Worm (Caenorhabditis elegans): ENCODE measurements around the gene fbxa-158.

The fbxa-158 gene

DNA sequence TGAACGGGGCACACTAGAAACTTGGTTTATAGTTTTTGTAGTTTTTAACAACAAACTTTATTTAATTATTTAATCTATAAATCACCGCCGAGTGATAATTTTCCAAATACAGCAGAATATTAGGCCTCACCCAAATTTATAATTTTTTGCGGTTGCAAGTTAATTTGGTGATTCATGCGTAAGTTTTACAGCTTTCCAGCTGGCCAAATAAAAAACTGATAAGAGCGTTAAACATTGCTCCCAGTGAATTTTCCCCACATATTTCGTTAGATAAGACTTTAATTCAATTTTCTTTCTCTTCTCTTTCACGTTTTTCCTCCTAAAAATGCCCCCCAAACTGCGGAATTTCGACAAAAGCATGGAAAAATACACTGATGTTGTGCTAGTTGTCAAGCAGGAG lies 19.6 kb downstream of the fbxa-158 start, which contains the start of gene bath-47:
Gene bath-47, plus strand, starts transcription at position 305 of the 400 bp plus-strand sequence.
- TF ChIP-seq hlh-1 (tag; optimal IDR thresholded peaks at IDR 0.05) (no peak), M03D4.4 (tag; optimal IDR thresholded peaks at IDR 0.05) (no peak), ztf-11 (tag; optimal IDR thresholded peaks at IDR 0.05) (no peak), nhr-2 (tag; optimal IDR thresholded peaks at IDR 0.05) (no peak), bed-3 (GFP tag; optimal IDR thresholded peaks at IDR 0.05) (no peak), sem-2 (GFP tag; optimal IDR thresholded peaks at IDR 0.05) (no peak), tbx-8 (GFP tag; optimal IDR thresholded peaks at IDR 0.05) (no peak), unc-120 (tag; optimal IDR thresholded peaks at IDR 0.05; ENCODE audit: poor library complexity, severe bottlenecking) (no peak)

- TF ChIP-seq tbx-8 (GFP tag; optimal IDR thresholded peaks at IDR 0.05) = no peak
- TF ChIP-seq M03D4.4 (tag; optimal IDR thresholded peaks at IDR 0.05) = no peak
- TF ChIP-seq lin-32 (GFP tag; optimal IDR thresholded peaks at IDR 0.05) = no peak
- no peak for TF ChIP-seq drap-1 (GFP tag; optimal IDR thresholded peaks at IDR 0.05)
- TF ChIP-seq mab-5 (tag; optimal IDR thresholded peaks at IDR 0.05) = no peak
- TF ChIP-seq sem-2 (GFP tag; optimal IDR thresholded peaks at IDR 0.05) = no peak
- no peak for TF ChIP-seq ceh-83 (GFP tag; optimal IDR thresholded peaks at IDR 0.05)
- TF ChIP-seq ceh-39 (tag; optimal IDR thresholded peaks at IDR 0.05) = no peak
- no peak for TF ChIP-seq mep-1 (tag; optimal IDR thresholded peaks at IDR 0.05)
- no peak for TF ChIP-seq ceh-43 (GFP tag; optimal IDR thresholded peaks at IDR 0.05)
- TF ChIP-seq nhr-237 (tag; optimal IDR thresholded peaks at IDR 0.05) = no peak
- no peak for TF ChIP-seq unc-39 (tag; optimal IDR thresholded peaks at IDR 0.05)
Measured at ce11 chrII:1600661-1601060, 20.4 kb downstream of the fbxa-158 start, which contains the start of gene bath-26. Gene bath-26 (minus strand): TSS chrII:1600761.

DNA sequence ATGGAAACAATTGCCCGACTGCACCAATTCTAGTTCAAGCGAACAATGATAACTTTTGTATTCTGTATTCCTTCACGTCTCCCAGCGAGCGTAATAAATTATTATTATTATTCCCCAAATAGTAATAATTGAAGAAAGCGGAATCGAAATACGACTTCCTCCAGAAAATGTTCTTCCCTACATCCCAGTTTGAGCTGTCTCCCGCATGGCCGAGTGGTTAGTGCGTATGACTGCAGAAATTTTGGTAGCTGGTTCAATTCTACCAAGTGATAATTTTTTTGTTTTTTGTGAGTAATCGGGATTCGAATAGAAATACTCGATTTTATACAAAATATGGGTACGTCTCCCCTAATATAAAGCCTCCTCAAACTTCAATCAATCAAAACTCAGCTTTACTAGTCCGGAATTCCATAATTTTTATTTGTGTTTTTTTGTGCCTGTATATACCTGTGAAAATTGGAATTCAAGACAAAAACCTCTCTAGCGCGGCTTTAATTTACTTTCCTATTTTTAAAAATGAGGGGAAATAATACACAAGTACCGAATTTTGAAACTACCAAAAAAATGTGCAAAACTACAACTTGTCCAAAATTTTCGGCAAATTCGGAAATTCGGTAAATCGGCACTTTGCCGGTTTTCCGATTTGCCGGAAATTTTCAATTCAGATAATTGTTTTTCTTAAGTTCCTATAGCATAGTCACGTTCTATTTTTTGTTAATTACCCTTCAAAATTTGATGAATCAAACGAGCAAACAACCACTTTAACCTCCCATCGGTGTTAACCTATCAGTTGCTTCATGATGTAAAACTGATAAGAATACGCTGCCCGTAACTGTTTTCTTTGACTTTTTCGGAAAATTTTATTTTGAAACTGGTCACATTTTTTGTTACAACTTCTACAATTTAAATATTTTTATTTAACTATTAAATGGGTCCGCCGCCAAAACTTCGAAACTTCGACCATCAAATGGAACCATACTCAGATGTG lies 23.7 kb downstream of the fbxa-158 start, which contains the start of gene bath-46:
Gene bath-46, plus strand, starts transcription at position 806 of the 988 bp plus-strand sequence.
- TF ChIP-seq unc-120 (tag; optimal IDR thresholded peaks at IDR 0.05; ENCODE audit: poor library complexity, severe bottlenecking) = no peak
- TF ChIP-seq unc-39 (tag; optimal IDR thresholded peaks at IDR 0.05) = no peak
- no peak for TF ChIP-seq sptf-1 (tag; optimal IDR thresholded peaks at IDR 0.05)
- TF ChIP-seq ceh-39 (tag; optimal IDR thresholded peaks at IDR 0.05) = no peak
- no peak for TF ChIP-seq blmp-1 (tag; optimal IDR thresholded peaks at IDR 0.05)
- TF ChIP-seq cnd-1 (tag; optimal IDR thresholded peaks at IDR 0.05) = no peak
- TF ChIP-seq nhr-237 (tag; optimal IDR thresholded peaks at IDR 0.05) = no peak
- no peak for TF ChIP-seq nhr-12 (tag; optimal IDR thresholded peaks at IDR 0.05)
- TF ChIP-seq lin-13 (tag; optimal IDR thresholded peaks at IDR 0.05) = no peak
- TF ChIP-seq lin-32 (GFP tag; optimal IDR thresholded peaks at IDR 0.05) = no peak
- no peak for TF ChIP-seq ceh-43 (GFP tag; optimal IDR thresholded peaks at IDR 0.05)
- no peak for TF ChIP-seq ces-1 (GFP tag; optimal IDR thresholded peaks at IDR 0.05)
- TF ChIP-seq nhr-76 (tag; optimal IDR thresholded peaks at IDR 0.05) = no peak
- no peak for TF ChIP-seq mab-5 (tag; optimal IDR thresholded peaks at IDR 0.05)
- no peak for TF ChIP-seq drap-1 (GFP tag; optimal IDR thresholded peaks at IDR 0.05)
- TF ChIP-seq snpc-4 (tag; optimal IDR thresholded peaks at IDR 0.05) = no peak
- TF ChIP-seq M03D4.4 (tag; optimal IDR thresholded peaks at IDR 0.05) = no peak
- TF ChIP-seq unc-62 (GFP tag; optimal IDR thresholded peaks at IDR 0.05) = no peak
- TF ChIP-seq ztf-11 (tag; optimal IDR thresholded peaks at IDR 0.05) = no peak

- TF ChIP-seq pha-4 (tag; optimal IDR thresholded peaks at IDR 0.05) (no peak), ceh-83 (GFP tag; optimal IDR thresholded peaks at IDR 0.05) (no peak), blmp-1 (tag; optimal IDR thresholded peaks at IDR 0.05) (no peak), M03D4.4 (tag; optimal IDR thresholded peaks at IDR 0.05) (no peak), nhr-2 (tag; optimal IDR thresholded peaks at IDR 0.05) (no peak), bed-3 (GFP tag; optimal IDR thresholded peaks at IDR 0.05) (no peak), hlh-1 (tag; optimal IDR thresholded peaks at IDR 0.05) (no peak), nhr-28 (tag; optimal IDR thresholded peaks at IDR 0.05) (no peak), elt-3 (tag; optimal IDR thresholded peaks at IDR 0.05) (no peak), elt-1 (tag; optimal IDR thresholded peaks at IDR 0.05; ENCODE audit: borderline replicate concordance, insufficient read depth) (no peak)
Measured at ce11 chrII:1595137-1595536, 25.9 kb downstream of the fbxa-158 start, which contains the start of gene clec-20. Gene clec-20 (minus strand): TSS chrII:1595237.
